Worm (Caenorhabditis elegans): ENCODE measurements around the gene str-178.

ce11 chrV:12716447-12716846, at the start of gene str-178:
- TF ChIP-seq pha-4 (tag; optimal IDR thresholded peaks at IDR 0.05) (no peak), sox-4 (tag; optimal IDR thresholded peaks at IDR 0.05) (no peak), sdc-2 (tag; optimal IDR thresholded peaks at IDR 0.05) (no peak), pag-3 (tag; optimal IDR thresholded peaks at IDR 0.05; ENCODE audit: borderline replicate concordance) (no peak), T23F11.4 (GFP tag; optimal IDR thresholded peaks at IDR 0.05) (no peak), C38D4.7 (GFP tag; optimal IDR thresholded peaks at IDR 0.05) (no peak), hlh-15 (tag; optimal IDR thresholded peaks at IDR 0.05) (no peak), dmd-4 (tag; optimal IDR thresholded peaks at IDR 0.05; ENCODE audit: borderline replicate concordance) (no peak), nfya-1 (tag; optimal IDR thresholded peaks at IDR 0.05) (no peak), unc-42 (tag; optimal IDR thresholded peaks at IDR 0.05) (no peak), unc-3 (GFP tag; conservative IDR thresholded peaks at IDR 0.05) (no peak), unc-3 (tag; optimal IDR thresholded peaks at IDR 0.05) (no peak), unc-86 (tag; optimal IDR thresholded peaks at IDR 0.05) (no peak), fkh-6 (tag; optimal IDR thresholded peaks at IDR 0.05) (no peak), pros-1 (tag; optimal IDR thresholded peaks at IDR 0.05) (no peak)
